Fruit fly (Drosophila melanogaster): Measurements from ENCODE around the gene Hyls1.

Hyls1 gene

dm6 chr2L:16302773-16303279 is 49.6 kb downstream of the Hyls1 start, which contains the start of gene GMF (continued):
- peak; percentile 62 for TF ChIP-seq CG8924 (tag; optimal IDR thresholded peaks at IDR 0.05)
- no peak for TF ChIP-seq Awh (GFP tag; IDR thresholded peaks at IDR 0.05)
- no peak for TF ChIP-seq CG7357 (GFP tag; IDR thresholded peaks at IDR 0.05)
- TF ChIP-seq Dfd (GFP tag; optimal IDR thresholded peaks at IDR 0.05): no peak
- TF ChIP-seq CG17802 (tag; optimal IDR thresholded peaks at IDR 0.05): no peak
- TF ChIP-seq CG9727 (GFP tag; optimal IDR thresholded peaks at IDR 0.05): peak; percentile 50
- no peak for TF ChIP-seq CG3163 (GFP tag; optimal IDR thresholded peaks at IDR 0.05)
- TF ChIP-seq CG31224 (GFP tag; IDR thresholded peaks at IDR 0.05): no peak
- TF ChIP-seq dm (GFP tag; optimal IDR thresholded peaks at IDR 0.05): no peak
- TF ChIP-seq C15 (GFP tag; IDR thresholded peaks at IDR 0.05): no peak
- TF ChIP-seq MESR4 (GFP tag; optimal IDR thresholded peaks at IDR 0.05): peak; percentile 70
- TF ChIP-seq salm (tag; optimal IDR thresholded peaks at IDR 0.05): peak; percentile 6
- no peak for TF ChIP-seq CG43689 (GFP tag; IDR thresholded peaks at IDR 0.05)
- TF ChIP-seq CG30431 (GFP tag; optimal IDR thresholded peaks at IDR 0.05): no peak
- no peak for TF ChIP-seq CG4854 (GFP tag; optimal IDR thresholded peaks at IDR 0.05)
- no peak for TF ChIP-seq CG12104 (GFP tag; optimal IDR thresholded peaks at IDR 0.05)
- peak; percentile 45 for TF ChIP-seq Ets97D (GFP tag; optimal IDR thresholded peaks at IDR 0.05)
- TF ChIP-seq Spps (tag; optimal IDR thresholded peaks at IDR 0.05): no peak
- no peak for TF ChIP-seq CG7745 (tag; optimal IDR thresholded peaks at IDR 0.05)
- peak; percentile 20 for TF ChIP-seq CG12155 (GFP tag; optimal IDR thresholded peaks at IDR 0.05)
- TF ChIP-seq lmd (GFP tag; IDR thresholded peaks at IDR 0.05): no peak
- peak; percentile 25 for TF ChIP-seq Hsf (GFP tag; optimal IDR thresholded peaks at IDR 0.05)
- TF ChIP-seq CG6854 (GFP tag; optimal IDR thresholded peaks at IDR 0.05): no peak
- TF ChIP-seq eve (GFP tag; optimal IDR thresholded peaks at IDR 0.05): no peak
- TF ChIP-seq CG18476 (GFP tag; optimal IDR thresholded peaks at IDR 0.05): peak; percentile 29
- TF ChIP-seq zen2 (GFP tag; IDR thresholded peaks at IDR 0.05; ENCODE audit: partially characterized antibody): no peak
- no peak for TF ChIP-seq CG4328 (GFP tag; optimal IDR thresholded peaks at IDR 0.05)
- TF ChIP-seq CG11085 (GFP tag; IDR thresholded peaks at IDR 0.05): no peak
- TF ChIP-seq cad (GFP tag; optimal IDR thresholded peaks at IDR 0.05): no peak
- TF ChIP-seq al (GFP tag; IDR thresholded peaks at IDR 0.05): no peak
- TF ChIP-seq Nf-YA (GFP tag; IDR thresholded peaks at IDR 0.05): no peak
- TF ChIP-seq ase (GFP tag; IDR thresholded peaks at IDR 0.05): no peak
- peak; percentile 53 for TF ChIP-seq CG3995 (GFP tag; optimal IDR thresholded peaks at IDR 0.05)
- TF ChIP-seq br (optimal IDR thresholded peaks at IDR 0.05): no peak
- TF ChIP-seq CG17361 (GFP tag; IDR thresholded peaks at IDR 0.05): peak; percentile 78; the same call in 2 of the 3 replicates
- TF ChIP-seq CG30403 (GFP tag; optimal IDR thresholded peaks at IDR 0.05): peak; percentile 49
- no peak for TF ChIP-seq az2 (GFP tag; optimal IDR thresholded peaks at IDR 0.05)
- peak; percentile 6 for TF ChIP-seq twi (tag; optimal IDR thresholded peaks at IDR 0.05)
- TF ChIP-seq mirr (GFP tag; optimal IDR thresholded peaks at IDR 0.05): no peak
- no peak for TF ChIP-seq pnt (GFP tag; optimal IDR thresholded peaks at IDR 0.05)
- TF ChIP-seq inv (GFP tag; IDR thresholded peaks at IDR 0.05; ENCODE audit: partially characterized antibody): no peak
- TF ChIP-seq Meics (GFP tag; optimal IDR thresholded peaks at IDR 0.05): peak; percentile 39
- no peak for TF ChIP-seq CG8944 (GFP tag; optimal IDR thresholded peaks at IDR 0.05)
- TF ChIP-seq maf-S (GFP tag; optimal IDR thresholded peaks at IDR 0.05): no peak
- TF ChIP-seq CG2199 (GFP tag; IDR thresholded peaks at IDR 0.05): no peak
- TF ChIP-seq sr (GFP tag; IDR thresholded peaks at IDR 0.05): no peak; the same call in 2 of the 3 replicates
- no peak for TF ChIP-seq Lim3 (GFP tag; IDR thresholded peaks at IDR 0.05)
- TF ChIP-seq grau (tag; optimal IDR thresholded peaks at IDR 0.05): peak; percentile 43
- TF ChIP-seq slp2 (GFP tag; optimal IDR thresholded peaks at IDR 0.05): no peak
- TF ChIP-seq CG4730 (GFP tag; IDR thresholded peaks at IDR 0.05): no peak
- peak; percentile 58 for TF ChIP-seq CG7271 (tag; optimal IDR thresholded peaks at IDR 0.05)
- no peak for TF ChIP-seq E2f1 (GFP tag; IDR thresholded peaks at IDR 0.05)
- TF ChIP-seq abd-A (tag; optimal IDR thresholded peaks at IDR 0.05): no peak
